Fruit fly (Drosophila melanogaster): ENCODE results near the gene RanBP3.

The RanBP3 gene

dm6 chr3R:23781466-23781935, 28.9 kb upstream of the RanBP3 start, which contains the start of the genes Nup98-96 and mbc (continued):
- TF ChIP-seq CG7839 (tag; optimal IDR thresholded peaks at IDR 0.05) = peak; percentile 86
- peak; percentile 78 for TF ChIP-seq Ada2b (GFP tag; IDR thresholded peaks at IDR 0.05)
- TF ChIP-seq CG11093 (GFP tag; IDR thresholded peaks at IDR 0.05) = peak; percentile 63; the same call in 1 of the 3 replicates
- no peak for TF ChIP-seq CG17568 (GFP tag; optimal IDR thresholded peaks at IDR 0.05)
- TF ChIP-seq disco-r (GFP tag; optimal IDR thresholded peaks at IDR 0.05) = peak; percentile 72
- peak; percentile 45 for TF ChIP-seq slou (GFP tag; optimal IDR thresholded peaks at IDR 0.05)
- TF ChIP-seq CG15011 (GFP tag; optimal IDR thresholded peaks at IDR 0.05) = peak; percentile 27
- TF ChIP-seq cwo (GFP tag; optimal IDR thresholded peaks at IDR 0.05) = peak; percentile 43
- peak; percentile 90 for TF ChIP-seq sisA (GFP tag; IDR thresholded peaks at IDR 0.05)
- TF ChIP-seq Elba2 (GFP tag; optimal IDR thresholded peaks at IDR 0.05) = peak; percentile 86
- TF ChIP-seq B-H2 (GFP tag; optimal IDR thresholded peaks at IDR 0.05) = peak; percentile 54
- peak; percentile 63 for TF ChIP-seq CG12104 (GFP tag; optimal IDR thresholded peaks at IDR 0.05)
- TF ChIP-seq CG9876 (GFP tag; optimal IDR thresholded peaks at IDR 0.05) = peak; percentile 91
- peak; percentile 84 for TF ChIP-seq zen (tag; optimal IDR thresholded peaks at IDR 0.05)
- TF ChIP-seq az2 (GFP tag; optimal IDR thresholded peaks at IDR 0.05) = peak; percentile 86
- peak; percentile 92 for TF ChIP-seq CG13775 (GFP tag; optimal IDR thresholded peaks at IDR 0.05)
- peak; percentile 79 for TF ChIP-seq Bdp1 (GFP tag; optimal IDR thresholded peaks at IDR 0.05)
- no peak for TF ChIP-seq sna (GFP tag; IDR thresholded peaks at IDR 0.05; ENCODE audit: partially characterized antibody)
- peak; percentile 43; the same call in 1 of the 2 replicates for TF ChIP-seq nerfin-2 (GFP tag; IDR thresholded peaks at IDR 0.05; ENCODE audit: partially characterized antibody)
- peak; percentile 30 for TF ChIP-seq lbe (GFP tag; optimal IDR thresholded peaks at IDR 0.05)
- peak; percentile 70 for TF ChIP-seq CG11723 (GFP tag; optimal IDR thresholded peaks at IDR 0.05)
- peak; percentile 86 for TF ChIP-seq grau (tag; optimal IDR thresholded peaks at IDR 0.05)
- peak; percentile 70; the same call in 2 of the 3 replicates for TF ChIP-seq zfh1 (GFP tag; IDR thresholded peaks at IDR 0.05)
- TF ChIP-seq MESR4 (GFP tag; optimal IDR thresholded peaks at IDR 0.05) = peak; percentile 39
- no peak for TF ChIP-seq CG7271 (tag; optimal IDR thresholded peaks at IDR 0.05)
- TF ChIP-seq Pdp1 (GFP tag; optimal IDR thresholded peaks at IDR 0.05) = peak; percentile 90 to 94
- peak; percentile 93 for TF ChIP-seq YL-1 (GFP tag; optimal IDR thresholded peaks at IDR 0.05)
- TF ChIP-seq pzg (GFP tag; optimal IDR thresholded peaks at IDR 0.05) = peak; percentile 94
- peak; percentile 95 for TF ChIP-seq pho (GFP tag; optimal IDR thresholded peaks at IDR 0.05)
- TF ChIP-seq CrebB (tag; optimal IDR thresholded peaks at IDR 0.05) = peak; percentile 37
- peak; percentile 91 for TF ChIP-seq p53 (GFP tag; optimal IDR thresholded peaks at IDR 0.05)
- TF ChIP-seq CG10209 (GFP tag; optimal IDR thresholded peaks at IDR 0.05) = peak; percentile 84
- TF ChIP-seq fu2 (GFP tag; optimal IDR thresholded peaks at IDR 0.05) = peak; percentile 93
- peak in 1 of 2 experiments; percentile 74 for TF ChIP-seq bsh (GFP tag; optimal IDR thresholded peaks at IDR 0.05)
- TF ChIP-seq Gsc (GFP tag; IDR thresholded peaks at IDR 0.05) = peak; percentile 62; the same call in 1 of the 2 replicates
- peak; percentile 61 for TF ChIP-seq Spps (tag; optimal IDR thresholded peaks at IDR 0.05)
- TF ChIP-seq CG12744 (GFP tag; optimal IDR thresholded peaks at IDR 0.05) = peak; percentile 76
- TF ChIP-seq corto (GFP tag; optimal IDR thresholded peaks at IDR 0.05) = no peak
- TF ChIP-seq Abd-B (GFP tag; optimal IDR thresholded peaks at IDR 0.05) = peak; percentile 92
- no peak for TF ChIP-seq zen2 (GFP tag; IDR thresholded peaks at IDR 0.05; ENCODE audit: partially characterized antibody)
- TF ChIP-seq Blimp-1 (GFP tag; optimal IDR thresholded peaks at IDR 0.05) = peak; percentile 72
- peak; percentile 89 for TF ChIP-seq dysf (GFP tag; IDR thresholded peaks at IDR 0.05)
- peak; percentile 80 to 85 for TF ChIP-seq Hr51 (GFP tag; optimal IDR thresholded peaks at IDR 0.05)
- peak; percentile 49 for TF ChIP-seq Dp (GFP tag; optimal IDR thresholded peaks at IDR 0.05)
- TF ChIP-seq CG6272 (GFP tag; IDR thresholded peaks at IDR 0.05) = peak; percentile 89
- peak; percentile 79 for TF ChIP-seq Myb (GFP tag; optimal IDR thresholded peaks at IDR 0.05)
- peak; percentile 71 for TF ChIP-seq peb (GFP tag; IDR thresholded peaks at IDR 0.05)
- TF ChIP-seq Oli (tag; optimal IDR thresholded peaks at IDR 0.05) = peak; percentile 82
- peak; percentile 78 for TF ChIP-seq cg (GFP tag; optimal IDR thresholded peaks at IDR 0.05)
